Fruit fly (Drosophila melanogaster): ENCODE data around the gene Sgs4.

Sgs4 gene

DNA sequence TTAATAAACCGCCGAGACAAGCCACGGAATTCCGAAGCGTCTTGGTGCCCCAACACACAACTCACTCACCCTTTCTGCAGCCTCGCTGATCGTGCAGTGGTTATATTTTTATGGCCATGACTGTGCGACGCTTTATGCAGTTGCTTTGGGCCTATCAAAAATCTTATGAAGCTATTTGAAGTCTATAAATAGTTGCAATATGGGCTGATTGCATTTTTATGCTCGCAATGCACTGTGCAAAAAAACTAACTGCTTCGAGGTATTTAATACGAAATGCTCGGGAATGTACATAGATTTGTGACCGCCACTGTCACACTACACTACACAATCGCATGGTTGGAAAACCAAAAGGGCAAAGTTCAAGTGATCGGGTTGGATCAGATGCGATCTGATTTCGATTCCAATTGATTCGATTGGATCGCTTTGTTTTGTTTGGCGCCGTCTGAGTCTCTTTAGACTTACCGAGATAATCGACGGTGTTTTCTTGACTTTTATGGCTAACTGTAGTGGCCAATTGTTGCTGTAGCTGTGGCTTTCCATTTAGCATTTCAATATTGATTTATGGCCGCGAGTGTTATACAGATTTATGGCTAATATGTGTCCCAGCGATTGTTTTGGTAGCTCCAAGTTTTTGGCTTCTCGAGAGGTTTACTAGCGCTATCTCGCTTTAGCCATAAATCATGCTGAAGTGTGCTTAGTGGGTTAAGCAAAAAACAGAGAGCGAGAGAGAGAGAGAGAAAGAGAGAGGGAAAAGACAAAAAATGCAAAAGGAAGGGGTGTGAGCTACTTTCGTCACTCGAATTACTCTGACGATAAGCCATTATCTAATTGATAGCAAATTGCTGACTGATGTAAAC lies 47.8 kb downstream of the Sgs4 start (continued):
- TF ChIP-seq hbn (GFP tag; IDR thresholded peaks at IDR 0.05; ENCODE audit: partially characterized antibody), result no peak
- TF ChIP-seq CG14710 (tag; optimal IDR thresholded peaks at IDR 0.05), result no peak
- TF ChIP-seq CG30020 (tag; optimal IDR thresholded peaks at IDR 0.05), result no peak
- TF ChIP-seq ind (GFP tag; optimal IDR thresholded peaks at IDR 0.05), result no peak

DNA sequence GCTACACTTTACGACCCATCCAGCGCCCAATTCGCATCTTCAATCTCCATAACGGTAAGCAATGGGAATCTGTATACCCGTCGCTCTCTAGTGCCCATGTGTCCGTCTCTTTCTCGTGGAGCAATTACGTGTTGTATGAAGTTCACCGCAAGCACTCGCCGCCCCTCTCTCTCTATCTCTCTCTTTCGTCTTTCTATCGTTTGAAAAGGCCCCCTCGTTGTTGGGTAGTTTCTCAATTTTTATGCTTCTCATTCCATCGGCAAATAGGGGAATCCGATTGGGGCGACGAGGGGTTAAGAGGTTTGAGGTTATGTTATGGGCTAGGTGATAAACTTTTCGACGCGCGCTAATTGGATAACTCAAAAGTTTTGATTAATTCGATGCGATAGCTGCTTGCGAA lies 49.0 kb downstream of the Sgs4 start:
- TF ChIP-seq gro (GFP tag; optimal IDR thresholded peaks at IDR 0.05) (no peak), Abd-B (GFP tag; optimal IDR thresholded peaks at IDR 0.05) (peak; percentile 7), CG10274 (GFP tag; optimal IDR thresholded peaks at IDR 0.05) (no peak), sug (tag; optimal IDR thresholded peaks at IDR 0.05) (peak; percentile 37), exex (tag; optimal IDR thresholded peaks at IDR 0.05) (peak; percentile 9), CG8290 (GFP tag; optimal IDR thresholded peaks at IDR 0.05) (no peak), CG8290 (tag; optimal IDR thresholded peaks at IDR 0.05) (peak in 1 of 2 experiments; percentile 38), sd (tag; optimal IDR thresholded peaks at IDR 0.05) (peak; percentile 12), Med (GFP tag) (peak; percentile 77), Deaf1 (tag; optimal IDR thresholded peaks at IDR 0.05) (peak; percentile 37), abd-A (tag; optimal IDR thresholded peaks at IDR 0.05) (peak; percentile 83), Hr78 (GFP tag; optimal IDR thresholded peaks at IDR 0.05) (peak in 1 of 2 experiments; percentile 62), CG13894 (tag; optimal IDR thresholded peaks at IDR 0.05) (peak; percentile 80), Nf-YB (GFP tag; optimal IDR thresholded peaks at IDR 0.05) (peak; percentile 14), Nf-YC (tag; optimal IDR thresholded peaks at IDR 0.05) (peak; percentile 66), bigmax (GFP tag; optimal IDR thresholded peaks at IDR 0.05) (peak; percentile 81), tx (GFP tag; optimal IDR thresholded peaks at IDR 0.05) (no peak), TFAM (GFP tag; optimal IDR thresholded peaks at IDR 0.05) (no peak), GATAe (GFP tag; conservative IDR thresholded peaks at IDR 0.05) (no peak), Spps (tag; optimal IDR thresholded peaks at IDR 0.05) (no peak), Adf1 (GFP tag; IDR thresholded peaks at IDR 0.05) (no peak), CG10321 (GFP tag; IDR thresholded peaks at IDR 0.05) (peak; percentile 78), Pdp1 (GFP tag; optimal IDR thresholded peaks at IDR 0.05) (peak in 1 of 2 experiments; percentile 51), sisA (GFP tag; IDR thresholded peaks at IDR 0.05) (no peak), CG1832 (GFP tag; optimal IDR thresholded peaks at IDR 0.05) (peak; percentile 39), toy (GFP tag; IDR thresholded peaks at IDR 0.05) (no peak)

Data from whole organism, embryonic.